Fruit fly (Drosophila melanogaster) whole organism, larva: Measurements from ENCODE around the gene DPCoAC.

ENCODE experiments used
- noc ChIP-seq: fragments of 200-800 bp; sonication (Bioruptor generic); optimal IDR thresholded peaks from 3 replicates; lab custom pipeline; 2019; ENCODE audit warnings: missing biosample characterization, mild to moderate bottlenecking, missing genetic modification characterization, moderate library complexity

DPCoAC gene

dm6 chr3R:20556281-20557113 lies 970 bp downstream of the DPCoAC start:
- TF ChIP-seq noc (tag; lab: Kevin White, UChicago) = peak; percentile 87

dm6 chr3R:20555720-20556280 lies 1.7 kb downstream of the DPCoAC start:
- TF ChIP-seq noc (tag; lab: Kevin White, UChicago) = no peak

- TF ChIP-seq noc (tag; lab: Kevin White, UChicago) = peak; percentile 39
Measured at dm6 chr3R:20555023-20555422, 2.4 kb downstream of the DPCoAC start.

- TF ChIP-seq noc (tag; lab: Kevin White, UChicago) = no peak
Measured at dm6 chr3R:20554300-20554699, 3.2 kb downstream of the DPCoAC start, which contains the start of gene att-ORFB. Gene att-ORFB (minus strand): TSS chr3R:20554400.

- TF ChIP-seq noc (tag; lab: Kevin White, UChicago) = no peak
Measured at dm6 chr3R:20552093-20552492, 5.4 kb downstream of the DPCoAC start, which contains the start of gene Stat92E. Gene Stat92E (minus strand): TSS chr3R:20552311.

- TF ChIP-seq noc (tag; lab: Kevin White, UChicago) = no peak
Measured at dm6 chr3R:20551487-20552079, 5.9 kb downstream of the DPCoAC start.

dm6 chr3R:20550632-20551486 lies 6.6 kb downstream of the DPCoAC start:
- TF ChIP-seq noc (tag; lab: Kevin White, UChicago) = peak; percentile 69

dm6 chr3R:20549855-20550603 lies 7.4 kb downstream of the DPCoAC start:
- TF ChIP-seq noc (tag; lab: Kevin White, UChicago) = peak; percentile 91

dm6 chr3R:20549017-20549854 lies 8.2 kb downstream of the DPCoAC start:
- TF ChIP-seq noc (tag; lab: Kevin White, UChicago) = no peak

dm6 chr3R:20548255-20548654 lies 9.2 kb downstream of the DPCoAC start:
- TF ChIP-seq noc (tag; lab: Kevin White, UChicago) = peak; percentile 93

- TF ChIP-seq noc (tag; lab: Kevin White, UChicago) = no peak
Measured at dm6 chr3R:20547758-20548157, 9.7 kb downstream of the DPCoAC start.

dm6 chr3R:20546662-20547620 lies 10.5 kb downstream of the DPCoAC start:
- peak; percentile 73 for TF ChIP-seq noc (tag; lab: Kevin White, UChicago)

- TF ChIP-seq noc (tag; lab: Kevin White, UChicago) = peak; percentile 10
Measured at dm6 chr3R:20545678-20546077, 11.8 kb downstream of the DPCoAC start.
